Fruit fly (Drosophila melanogaster) whole organism, embryonic: Measurements from ENCODE around the gene CG34116.
A peak's percentile ranks its signal among the peaks of the same experiment; 100 is the strongest.
"Not testable (repeated sequence)": the region's sequence is repeated elsewhere in the genome, so short reads cannot be mapped to it uniquely, and the experiment has no call there.

Source experiments
- CG10565 ChIP-seq: fragments of 200-800 bp; sonication (Bioruptor generic); optimal IDR thresholded peaks from 3 replicates; lab custom pipeline; 2016; ENCODE audit warnings: missing biosample characterization, mild to moderate bottlenecking, missing genetic modification characterization
- CG11696 ChIP-seq: fragments of 200-800 bp; sonication (Bioruptor generic); IDR thresholded peaks from 2 replicates; pipeline ENCODE4 v1.3.6; 2022; ENCODE audit warnings: missing biosample characterization, missing genetic modification characterization
- CG1529 ChIP-seq: fragments of 200-800 bp; sonication (Bioruptor generic); optimal IDR thresholded peaks from 3 replicates; lab custom pipeline; 2018; ENCODE audit warnings: missing biosample characterization, missing genetic modification characterization
- CG15514 ChIP-seq: fragments of 200-800 bp; sonication (Bioruptor generic); optimal IDR thresholded peaks from 3 replicates; lab custom pipeline; 2017; ENCODE audit warnings: missing biosample characterization, missing genetic modification characterization, mild to moderate bottlenecking, moderate library complexity, missing genetic modification reagents
- CG18599 ChIP-seq: fragments of 200-800 bp; sonication (Bioruptor generic); optimal IDR thresholded peaks from 3 replicates; lab custom pipeline; 2017; ENCODE audit warnings: missing biosample characterization, missing genetic modification characterization, mild to moderate bottlenecking, moderate library complexity, missing genetic modification reagents
- CG2199 ChIP-seq: fragments of 200-800 bp; sonication (Bioruptor generic); IDR thresholded peaks from 3 replicates; pipeline ENCODE4 v1.3.6; 2022; ENCODE audit warnings: missing biosample characterization, missing genetic modification characterization
- CG2875 ChIP-seq: fragments of 200-800 bp; sonication (Bioruptor generic); optimal IDR thresholded peaks from 2 replicates; lab custom pipeline; 2017; ENCODE audit warnings: missing biosample characterization, mild to moderate bottlenecking, missing genetic modification characterization, missing genetic modification reagents
- CG34224 ChIP-seq: fragments of 200-800 bp; sonication (Bioruptor generic); IDR thresholded peaks from 3 replicates; pipeline ENCODE4 v1.3.6; 2022; ENCODE audit warnings: missing biosample characterization, missing genetic modification characterization; ENCODE audit not compliant: partially characterized antibody
- CG34376 ChIP-seq: fragments of 200-800 bp; sonication (Bioruptor generic); optimal IDR thresholded peaks from 2 replicates; lab custom pipeline; 2018; ENCODE audit warnings: missing biosample characterization, mild to moderate bottlenecking, missing genetic modification characterization
- CG8290 ChIP-seq, 3 experiments: fragments of 200-800 bp; sonication (Bioruptor generic); optimal IDR thresholded peaks; 2 replicates each; lab custom pipeline; 2016 to 2019; ENCODE audit warnings: missing biosample characterization in 3 of 3, missing genetic modification characterization in 3 of 3, mild to moderate bottlenecking in 2 of 3, moderate library complexity in 1 of 3
- CG9437 ChIP-seq: fragments of 200-800 bp; sonication (Bioruptor generic); optimal IDR thresholded peaks from 2 replicates; lab custom pipeline; 2018; ENCODE audit warnings: missing biosample characterization, mild to moderate bottlenecking, missing genetic modification characterization
- Doc2 ChIP-seq: fragments of 200-800 bp; sonication (Bioruptor generic); IDR thresholded peaks from 2 replicates; pipeline ENCODE4 v1.3.6; 2022; ENCODE audit warnings: missing biosample characterization, missing genetic modification characterization
- Drgx ChIP-seq: fragments of 200-800 bp; sonication (Bioruptor generic); IDR thresholded peaks from 2 replicates; pipeline ENCODE4 v1.3.6; 2022; ENCODE audit warnings: missing biosample characterization, missing genetic modification characterization
- E2f2 ChIP-seq: fragments of 200-800 bp; sonication (Bioruptor generic); IDR thresholded peaks from 2 replicates; pipeline ENCODE4 v1.3.6; 2022; ENCODE audit warnings: missing biosample characterization, missing genetic modification characterization
- H2.0 ChIP-seq: fragments of 200-800 bp; sonication (Bioruptor generic); IDR thresholded peaks from 2 replicates; pipeline ENCODE4 v1.3.6; 2022; ENCODE audit warnings: missing biosample characterization, missing genetic modification characterization
- NC2β ChIP-seq: fragments of 200-800 bp; sonication (Bioruptor generic); optimal IDR thresholded peaks from 2 replicates; lab custom pipeline; 2016; ENCODE audit warnings: missing biosample characterization, missing genetic modification characterization
- Oaz ChIP-seq: fragments of 200-800 bp; sonication (Bioruptor generic); IDR thresholded peaks from 2 replicates; pipeline ENCODE4 v1.3.6; 2022; ENCODE audit warnings: missing biosample characterization, missing genetic modification characterization
- Tbp ChIP-seq: fragments of >200 bp; optimal IDR thresholded peaks from 2 replicates; lab custom pipeline; 2018; ENCODE audit warnings: missing biosample characterization, missing genetic modification characterization
- Vsx1 ChIP-seq: fragments of 200-800 bp; sonication (Bioruptor generic); optimal IDR thresholded peaks from 2 replicates; lab custom pipeline; 2017; ENCODE audit warnings: missing biosample characterization, mild to moderate bottlenecking, missing genetic modification characterization, missing genetic modification reagents
- chinmo ChIP-seq: fragments of 200-800 bp; sonication (Bioruptor generic); IDR thresholded peaks from 4 replicates; pipeline ENCODE4 v1.3.6; 2022; ENCODE audit warnings: missing biosample characterization, missing genetic modification characterization; ENCODE audit not compliant: partially characterized antibody
- cwo ChIP-seq: fragments of 200-800 bp; sonication (Bioruptor generic); optimal IDR thresholded peaks from 3 replicates; lab custom pipeline; 2017; ENCODE audit warnings: missing biosample characterization, missing genetic modification characterization, mild to moderate bottlenecking, moderate library complexity, missing genetic modification reagents
- eve ChIP-seq, 2 experiments: fragments of >200 bp; optimal IDR thresholded peaks; 2 replicates each; lab custom pipeline; 2017; ENCODE audit warnings: missing biosample characterization in 2 of 2, missing genetic modification characterization in 2 of 2
- exex ChIP-seq: fragments of 200-800 bp; sonication (Bioruptor generic); optimal IDR thresholded peaks from 4 replicates; lab custom pipeline; 2018; ENCODE audit warnings: missing biosample characterization, mild to moderate bottlenecking, missing genetic modification characterization, moderate library complexity
- grn ChIP-seq: fragments of 200-800 bp; sonication (Bioruptor generic); optimal IDR thresholded peaks from 3 replicates; lab custom pipeline; 2017; ENCODE audit warnings: missing biosample characterization, missing genetic modification characterization
- gro ChIP-seq: fragments of 200-800 bp; sonication (Bioruptor generic); optimal IDR thresholded peaks from 2 replicates; lab custom pipeline; 2016; ENCODE audit warnings: missing biosample characterization, missing genetic modification characterization
- lab ChIP-seq: fragments of 200-800 bp; sonication (Bioruptor generic); optimal IDR thresholded peaks from 3 replicates; lab custom pipeline; 2017; ENCODE audit warnings: missing biosample characterization, missing genetic modification characterization, mild to moderate bottlenecking, moderate library complexity, missing genetic modification reagents
- mirr ChIP-seq: fragments of 200-800 bp; sonication (Bioruptor generic); optimal IDR thresholded peaks from 3 replicates; lab custom pipeline; 2018; ENCODE audit warnings: missing biosample characterization, mild to moderate bottlenecking, missing genetic modification characterization
- oc ChIP-seq: fragments of 200-800 bp; sonication (Bioruptor generic); optimal IDR thresholded peaks from 2 replicates; lab custom pipeline; 2018; ENCODE audit warnings: missing biosample characterization, mild to moderate bottlenecking, missing genetic modification characterization, moderate library complexity
- pfk ChIP-seq: fragments of 200-800 bp; sonication (Bioruptor generic); optimal IDR thresholded peaks from 2 replicates; lab custom pipeline; 2018; ENCODE audit warnings: missing biosample characterization, mild to moderate bottlenecking, missing genetic modification characterization, moderate library complexity
- row ChIP-seq: fragments of 200-800 bp; sonication (Bioruptor generic); IDR thresholded peaks from 3 replicates; pipeline ENCODE4 v1.3.6; 2022; ENCODE audit warnings: missing biosample characterization, missing genetic modification characterization
- sd ChIP-seq: fragments of 200-800 bp; sonication (Bioruptor generic); optimal IDR thresholded peaks from 3 replicates; lab custom pipeline; 2018; ENCODE audit warnings: missing biosample characterization, mild to moderate bottlenecking, missing genetic modification characterization, moderate library complexity
- seq ChIP-seq: fragments of 200-800 bp; sonication (Bioruptor generic); IDR thresholded peaks from 2 replicates; pipeline ENCODE4 v1.3.6; 2022; ENCODE audit warnings: missing biosample characterization, missing genetic modification characterization
- sqz ChIP-seq: fragments of 200-800 bp; sonication (Bioruptor generic); optimal IDR thresholded peaks from 3 replicates; lab custom pipeline; 2018; ENCODE audit warnings: missing biosample characterization, mild to moderate bottlenecking, missing genetic modification characterization
- sug ChIP-seq: fragments of 200-800 bp; optimal IDR thresholded peaks from 2 replicates; lab custom pipeline; 2019; ENCODE audit warnings: missing biosample characterization, mild to moderate bottlenecking, missing genetic modification characterization, moderate library complexity
- tio ChIP-seq: fragments of 200-800 bp; sonication (Bioruptor generic); optimal IDR thresholded peaks from 2 replicates; lab custom pipeline; 2017; ENCODE audit warnings: missing biosample characterization, missing genetic modification characterization, inconsistent platforms

Gene CG34116

dm6 chr3L:19777279-19777960 is 28.4 kb downstream of the CG34116 start:
- peak; percentile 37 for TF ChIP-seq CG18599 (GFP tag; lab: Kevin White, UChicago)
- no peak for TF ChIP-seq CG34224 (GFP tag; lab: Robert Waterston, UW)
- TF ChIP-seq Tbp (GFP tag; lab: Kevin White, UChicago), result no peak
- peak; percentile 78 for TF ChIP-seq lab
- no peak for TF ChIP-seq H2.0 (GFP tag; lab: Robert Waterston, UW)
- peak; percentile 79 for TF ChIP-seq sug
- 0 out of 3 replicates have a peak, but pooled peaks have one; percentile 18 for TF ChIP-seq CG2199
- TF ChIP-seq Oaz (GFP tag; lab: Robert Waterston, UW), result no peak
- TF ChIP-seq chinmo (GFP tag; lab: Robert Waterston, UW), result 0 out of 4 replicates have a peak, but pooled peaks have one; percentile 31
- no peak for TF ChIP-seq E2f2 (GFP tag; lab: Robert Waterston, UW)
- no peak for TF ChIP-seq Doc2 (GFP tag; lab: Robert Waterston, UW)
- peak; percentile 13 for TF ChIP-seq CG9437 (GFP tag; lab: Kevin White, UChicago)
- TF ChIP-seq sd (tag; lab: Kevin White, UChicago), result peak; percentile 54
- peak in 1 of 2 experiments; percentile 68 for TF ChIP-seq eve (GFP tag; optimal IDR thresholded peaks at IDR 0.05; lab: Kevin White, UChicago)
- TF ChIP-seq CG15514 (GFP tag; lab: Kevin White, UChicago), result peak; percentile 2
- TF ChIP-seq CG34376, result peak; percentile 34
- TF ChIP-seq row (GFP tag; lab: Robert Waterston, UW), result no peak
- TF ChIP-seq cwo (GFP tag; lab: Kevin White, UChicago), result no peak
- TF ChIP-seq seq (GFP tag; lab: Robert Waterston, UW), result no peak
- peak; percentile 72 for TF ChIP-seq gro (GFP tag; lab: Kevin White, UChicago)
- peak; percentile 33 for TF ChIP-seq grn (GFP tag; lab: Kevin White, UChicago)
- no peak for TF ChIP-seq CG11696
- TF ChIP-seq CG10565 (GFP tag; lab: Kevin White, UChicago), result no peak
- TF ChIP-seq CG8290 (GFP tag; optimal IDR thresholded peaks at IDR 0.05; lab: Kevin White, UChicago), result no peak
- no peak for TF ChIP-seq CG8290 (tag; optimal IDR thresholded peaks at IDR 0.05; lab: Kevin White, UChicago)
- no peak for TF ChIP-seq Drgx (GFP tag; lab: Robert Waterston, UW)
- peak; percentile 89 for TF ChIP-seq Vsx1
- TF ChIP-seq exex (tag; lab: Kevin White, UChicago), result peak; percentile 93
- TF ChIP-seq oc (tag; lab: Kevin White, UChicago), result peak; percentile 52
- TF ChIP-seq pfk (GFP tag; lab: Kevin White, UChicago), result peak; percentile 51
- peak; percentile 86 for TF ChIP-seq mirr (GFP tag; lab: Kevin White, UChicago)
- peak; percentile 65 for TF ChIP-seq sqz (GFP tag; lab: Kevin White, UChicago)
- TF ChIP-seq tio (GFP tag; lab: Kevin White, UChicago), result no peak

dm6 chr3L:19760109-19760508 is 45.7 kb downstream of the CG34116 start, which contains the start of gene Vtld:
Gene Vtld (plus strand): TSS chr3L:19760409.
- TF ChIP-seq NC2β (GFP tag; lab: Kevin White, UChicago); CG2875; CG1529: not testable (repeated sequence)
